Fruit fly (Drosophila melanogaster): ENCODE measurements around the gene Ca-alpha1T.
A peak's percentile ranks its signal among the peaks of the same experiment; 100 is the strongest.

The Ca-alpha1T gene

DNA sequence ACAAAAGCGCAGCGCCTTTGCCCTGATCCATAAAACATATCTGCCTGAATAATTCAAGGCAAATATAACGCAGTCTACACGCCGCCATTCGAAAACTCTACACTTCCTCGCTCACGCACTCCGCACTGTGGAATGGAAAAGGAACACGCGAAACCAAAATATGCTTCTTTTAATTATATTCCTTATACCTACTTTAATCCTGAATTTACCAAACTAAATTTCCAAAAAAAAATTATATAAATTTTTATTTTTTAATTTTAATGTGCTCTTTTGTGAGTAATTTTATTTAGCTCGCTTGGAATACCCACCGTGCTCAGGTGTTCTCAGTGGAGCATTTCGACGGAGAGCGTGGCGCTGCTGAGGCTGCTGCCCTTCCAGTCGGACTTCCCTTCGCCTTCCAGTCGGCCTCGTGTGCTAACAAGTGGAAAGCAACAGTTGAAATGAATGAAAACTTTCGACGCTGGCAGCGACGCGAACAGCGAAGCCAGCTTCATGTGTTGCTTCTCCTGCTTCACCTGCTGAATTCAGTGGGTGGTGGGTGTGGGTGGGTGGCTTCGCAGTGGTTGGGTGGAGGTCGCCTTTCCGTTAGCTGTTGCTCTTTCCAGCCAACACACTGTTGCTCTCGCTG is 1.0 kb upstream of the Ca-alpha1T start (continued):
- TF ChIP-seq H2.0 (GFP tag; IDR thresholded peaks at IDR 0.05) (peak; percentile 84), zfh2 (GFP tag; optimal IDR thresholded peaks at IDR 0.05) (peak; percentile 24), CG10979 (tag; optimal IDR thresholded peaks at IDR 0.05) (peak; percentile 57), Aef1 (GFP tag; IDR thresholded peaks at IDR 0.05) (peak; percentile 85), CG8944 (GFP tag; optimal IDR thresholded peaks at IDR 0.05) (no peak), CG7372 (GFP tag; IDR thresholded peaks at IDR 0.05) (peak; percentile 89), CG3838 (GFP tag; optimal IDR thresholded peaks at IDR 0.05) (peak; percentile 28), CG12219 (GFP tag; optimal IDR thresholded peaks at IDR 0.05) (peak; percentile 33), ERR (GFP tag; optimal IDR thresholded peaks at IDR 0.05) (no peak), Atf6 (GFP tag; IDR thresholded peaks at IDR 0.05) (peak; percentile 91), tgo (GFP tag; IDR thresholded peaks at IDR 0.05) (peak; percentile 93), MTF-1 (GFP tag; optimal IDR thresholded peaks at IDR 0.05; ENCODE audit: borderline replicate concordance) (peak; percentile 30), Atf-2 (GFP tag; optimal IDR thresholded peaks at IDR 0.05) (no peak), sr (GFP tag; IDR thresholded peaks at IDR 0.05) (no peak), sc (optimal IDR thresholded peaks at IDR 0.05) (no peak), sc (GFP tag; optimal IDR thresholded peaks at IDR 0.05) (peak; percentile 32), dpn (GFP tag; optimal IDR thresholded peaks at IDR 0.05) (peak in 1 of 2 experiments; percentile 59), ems (GFP tag; optimal IDR thresholded peaks at IDR 0.05) (peak; percentile 48), CG4617 (GFP tag; optimal IDR thresholded peaks at IDR 0.05; ENCODE audit: borderline replicate concordance) (no peak), ken (GFP tag; IDR thresholded peaks at IDR 0.05) (peak; percentile 81), CG12769 (tag; optimal IDR thresholded peaks at IDR 0.05) (no peak), pita (GFP tag; optimal IDR thresholded peaks at IDR 0.05) (no peak), mam (GFP tag; optimal IDR thresholded peaks at IDR 0.05) (peak; percentile 9), stc (GFP tag; IDR thresholded peaks at IDR 0.05) (peak; percentile 92), Ssrp (tag; optimal IDR thresholded peaks at IDR 0.05) (peak; percentile 85), chn (GFP tag; optimal IDR thresholded peaks at IDR 0.05) (peak; percentile 11), CG31365 (tag; optimal IDR thresholded peaks at IDR 0.05) (no peak), CG14441 (GFP tag; IDR thresholded peaks at IDR 0.05) (peak; percentile 88), eyg (GFP tag; optimal IDR thresholded peaks at IDR 0.05) (no peak), CG9932 (GFP tag; IDR thresholded peaks at IDR 0.05) (peak; percentile 84), CG30403 (GFP tag; optimal IDR thresholded peaks at IDR 0.05) (peak; percentile 75), CG11085 (GFP tag; IDR thresholded peaks at IDR 0.05) (peak; percentile 65), disco-r (GFP tag; optimal IDR thresholded peaks at IDR 0.05) (no peak), fu2 (GFP tag; optimal IDR thresholded peaks at IDR 0.05) (no peak), CG18476 (GFP tag; optimal IDR thresholded peaks at IDR 0.05) (peak; percentile 55), dm (GFP tag; optimal IDR thresholded peaks at IDR 0.05) (no peak), CG10274 (GFP tag; optimal IDR thresholded peaks at IDR 0.05) (no peak), danr (GFP tag; IDR thresholded peaks at IDR 0.05) (peak; percentile 80), CG6854 (GFP tag; optimal IDR thresholded peaks at IDR 0.05) (peak; percentile 75), CG17802 (tag; optimal IDR thresholded peaks at IDR 0.05) (no peak), sd (tag; optimal IDR thresholded peaks at IDR 0.05) (peak; percentile 56), unpg (GFP tag; optimal IDR thresholded peaks at IDR 0.05) (peak; percentile 84), row (GFP tag; IDR thresholded peaks at IDR 0.05) (peak; percentile 91), CG12236 (GFP tag; optimal IDR thresholded peaks at IDR 0.05) (no peak), lbe (GFP tag; optimal IDR thresholded peaks at IDR 0.05) (no peak), CG14710 (tag; optimal IDR thresholded peaks at IDR 0.05) (no peak), ci (GFP tag; IDR thresholded peaks at IDR 0.05) (peak; percentile 90), CG2875 (GFP tag; optimal IDR thresholded peaks at IDR 0.05) (peak; percentile 44), Trl (optimal IDR thresholded peaks at IDR 0.05) (no peak), Trl (GFP tag; optimal IDR thresholded peaks at IDR 0.05) (peak; percentile 13), jumu (GFP tag; optimal IDR thresholded peaks at IDR 0.05) (no peak), Dip2 (GFP tag; IDR thresholded peaks at IDR 0.05) (peak; percentile 30; the same call in 1 of the 2 replicates)

Data from whole organism, embryonic.